Worm (Caenorhabditis elegans): Measurements from ENCODE around the gene srv-6.
A peak's percentile ranks its signal among the peaks of the same experiment; 100 is the strongest.

The srv-6 gene

ce11 chrX:4263820-4264219 is 7.0 kb downstream of the srv-6 start:
- no peak for TF ChIP-seq sma-9 (GFP tag; optimal IDR thresholded peaks at IDR 0.05)
- TF ChIP-seq sma-9 (tag; optimal IDR thresholded peaks at IDR 0.05) = no peak
- TF ChIP-seq F13H6.1 (tag; optimal IDR thresholded peaks at IDR 0.05) = no peak
- no peak for TF ChIP-seq mdl-1 (tag; optimal IDR thresholded peaks at IDR 0.05)

ce11 chrX:4265283-4265907 is 8.5 kb downstream of the srv-6 start, which contains the start of gene coel-1:
TSS of gene coel-1 (plus strand) at chrX:4265663.
- TF ChIP-seq egl-27 (tag; optimal IDR thresholded peaks at IDR 0.05) (no peak), mab-5 (tag; optimal IDR thresholded peaks at IDR 0.05) (no peak), alr-1 (tag; optimal IDR thresholded peaks at IDR 0.05) (no peak), ceh-16 (tag; optimal IDR thresholded peaks at IDR 0.05) (no peak), mdl-1 (tag; optimal IDR thresholded peaks at IDR 0.05) (no peak), skn-1 (tag; optimal IDR thresholded peaks at IDR 0.05) (no peak), sem-4 (tag; optimal IDR thresholded peaks at IDR 0.05) (peak; percentile 29), gmeb-1 (tag; optimal IDR thresholded peaks at IDR 0.05) (no peak), nhr-25 (tag; optimal IDR thresholded peaks at IDR 0.05) (peak; percentile 64), zag-1 (tag; optimal IDR thresholded peaks at IDR 0.05) (no peak), lsy-2 (tag; optimal IDR thresholded peaks at IDR 0.05) (peak in 1 of 2 experiments; percentile 10), nhr-11 (tag; optimal IDR thresholded peaks at IDR 0.05) (no peak), nhr-129 (tag; optimal IDR thresholded peaks at IDR 0.05) (peak; percentile 82), sma-3 (GFP tag; optimal IDR thresholded peaks at IDR 0.05) (peak; percentile 24), lin-39 (tag; optimal IDR thresholded peaks at IDR 0.05) (no peak), crh-2 (tag; optimal IDR thresholded peaks at IDR 0.05) (peak; percentile 30), snpc-4 (tag; optimal IDR thresholded peaks at IDR 0.05) (no peak), ZK546.5 (tag; optimal IDR thresholded peaks at IDR 0.05) (no peak), unc-55 (GFP tag; optimal IDR thresholded peaks at IDR 0.05) (peak; percentile 62), fos-1 (tag; optimal IDR thresholded peaks at IDR 0.05) (peak; percentile 43), aly-2 (tag; optimal IDR thresholded peaks at IDR 0.05) (no peak), ama-1 (optimal IDR thresholded peaks at IDR 0.05) (peak; percentile 4), C34F6.9 (tag; optimal IDR thresholded peaks at IDR 0.05) (peak; percentile 67), elt-1 (tag; optimal IDR thresholded peaks at IDR 0.05) (no peak), dmd-4 (tag; optimal IDR thresholded peaks at IDR 0.05) (no peak), unc-62 (GFP tag; optimal IDR thresholded peaks at IDR 0.05) (no peak), blmp-1 (tag; optimal IDR thresholded peaks at IDR 0.05; ENCODE audit: insufficient read depth) (peak; percentile 57), F13H6.1 (tag; optimal IDR thresholded peaks at IDR 0.05) (peak; percentile 70), sma-9 (GFP tag; optimal IDR thresholded peaks at IDR 0.05) (peak; percentile 72), sma-9 (tag; optimal IDR thresholded peaks at IDR 0.05) (no peak)

ce11 chrX:4266178-4266931 is 9.5 kb downstream of the srv-6 start:
- TF ChIP-seq ztf-11 (tag; optimal IDR thresholded peaks at IDR 0.05) (no peak), lin-39 (tag; optimal IDR thresholded peaks at IDR 0.05) (no peak), lin-11 (tag; optimal IDR thresholded peaks at IDR 0.05) (no peak), nhr-129 (tag; optimal IDR thresholded peaks at IDR 0.05) (peak; percentile 53), sma-9 (GFP tag; optimal IDR thresholded peaks at IDR 0.05) (peak; percentile 35), sma-9 (tag; optimal IDR thresholded peaks at IDR 0.05) (no peak), unc-55 (GFP tag; optimal IDR thresholded peaks at IDR 0.05) (no peak), alr-1 (tag; optimal IDR thresholded peaks at IDR 0.05) (no peak), unc-62 (GFP tag; optimal IDR thresholded peaks at IDR 0.05) (no peak), crh-2 (tag; optimal IDR thresholded peaks at IDR 0.05) (no peak), nhr-12 (tag; optimal IDR thresholded peaks at IDR 0.05) (no peak), lsy-2 (tag; optimal IDR thresholded peaks at IDR 0.05) (peak in 1 of 2 experiments; percentile 5), ceh-82 (tag; optimal IDR thresholded peaks at IDR 0.05) (no peak)

ce11 chrX:4268396-4268795 is 11.5 kb downstream of the srv-6 start:
- TF ChIP-seq mbf-1 (tag; optimal IDR thresholded peaks at IDR 0.05) (no peak), ztf-11 (tag; optimal IDR thresholded peaks at IDR 0.05) (no peak), nhr-12 (tag; optimal IDR thresholded peaks at IDR 0.05) (no peak), mab-5 (tag; optimal IDR thresholded peaks at IDR 0.05) (no peak), ztf-1 (GFP tag; conservative IDR thresholded peaks at IDR 0.05) (no peak), skn-1 (tag; optimal IDR thresholded peaks at IDR 0.05) (no peak), R02D3.7 (tag; optimal IDR thresholded peaks at IDR 0.05) (no peak), C34F6.9 (tag; optimal IDR thresholded peaks at IDR 0.05) (no peak), aly-2 (tag; optimal IDR thresholded peaks at IDR 0.05) (no peak), Y55F3AM.14 (GFP tag; optimal IDR thresholded peaks at IDR 0.05) (no peak), nhr-77 (tag; optimal IDR thresholded peaks at IDR 0.05) (no peak), nhr-11 (tag; optimal IDR thresholded peaks at IDR 0.05) (no peak), unc-39 (tag; optimal IDR thresholded peaks at IDR 0.05) (no peak), ceh-82 (tag; optimal IDR thresholded peaks at IDR 0.05) (no peak), lin-11 (tag; optimal IDR thresholded peaks at IDR 0.05) (no peak), crh-2 (tag; optimal IDR thresholded peaks at IDR 0.05) (no peak), fos-1 (tag; optimal IDR thresholded peaks at IDR 0.05) (no peak), alr-1 (tag; optimal IDR thresholded peaks at IDR 0.05) (no peak), unc-55 (GFP tag; optimal IDR thresholded peaks at IDR 0.05) (no peak)
